Worm (Caenorhabditis elegans): Measurements from ENCODE around the gene Y104H12D.2.

ce11 chrIV:1211902-1212301 is 34.1 kb downstream of the Y104H12D.2 start:
- no peak for TF ChIP-seq unc-39 (tag; optimal IDR thresholded peaks at IDR 0.05)
- no peak for TF ChIP-seq ztf-4 (tag; optimal IDR thresholded peaks at IDR 0.05)
- TF ChIP-seq nhr-11 (tag; optimal IDR thresholded peaks at IDR 0.05) = no peak
- TF ChIP-seq unc-62 (GFP tag; optimal IDR thresholded peaks at IDR 0.05) = no peak
- TF ChIP-seq nhr-25 (tag; optimal IDR thresholded peaks at IDR 0.05) = no peak
- no peak for TF ChIP-seq mdl-1 (tag; optimal IDR thresholded peaks at IDR 0.05)
- TF ChIP-seq lin-15B (tag; optimal IDR thresholded peaks at IDR 0.05) = no peak
- TF ChIP-seq nhr-237 (tag; optimal IDR thresholded peaks at IDR 0.05) = no peak
- no peak for TF ChIP-seq ceh-82 (tag; optimal IDR thresholded peaks at IDR 0.05)
- TF ChIP-seq ceh-28 (tag; optimal IDR thresholded peaks at IDR 0.05) = no peak
- no peak for TF ChIP-seq ama-1 (optimal IDR thresholded peaks at IDR 0.05)
- TF ChIP-seq nhr-77 (tag; optimal IDR thresholded peaks at IDR 0.05) = no peak
- TF ChIP-seq eor-1 (tag; optimal IDR thresholded peaks at IDR 0.05) = no peak
- TF ChIP-seq lin-39 (tag; optimal IDR thresholded peaks at IDR 0.05) = no peak

Data from whole organism, L3 larva.